Worm (Caenorhabditis elegans): Measurements from ENCODE around the gene T07G12.2.

Gene T07G12.2

DNA sequence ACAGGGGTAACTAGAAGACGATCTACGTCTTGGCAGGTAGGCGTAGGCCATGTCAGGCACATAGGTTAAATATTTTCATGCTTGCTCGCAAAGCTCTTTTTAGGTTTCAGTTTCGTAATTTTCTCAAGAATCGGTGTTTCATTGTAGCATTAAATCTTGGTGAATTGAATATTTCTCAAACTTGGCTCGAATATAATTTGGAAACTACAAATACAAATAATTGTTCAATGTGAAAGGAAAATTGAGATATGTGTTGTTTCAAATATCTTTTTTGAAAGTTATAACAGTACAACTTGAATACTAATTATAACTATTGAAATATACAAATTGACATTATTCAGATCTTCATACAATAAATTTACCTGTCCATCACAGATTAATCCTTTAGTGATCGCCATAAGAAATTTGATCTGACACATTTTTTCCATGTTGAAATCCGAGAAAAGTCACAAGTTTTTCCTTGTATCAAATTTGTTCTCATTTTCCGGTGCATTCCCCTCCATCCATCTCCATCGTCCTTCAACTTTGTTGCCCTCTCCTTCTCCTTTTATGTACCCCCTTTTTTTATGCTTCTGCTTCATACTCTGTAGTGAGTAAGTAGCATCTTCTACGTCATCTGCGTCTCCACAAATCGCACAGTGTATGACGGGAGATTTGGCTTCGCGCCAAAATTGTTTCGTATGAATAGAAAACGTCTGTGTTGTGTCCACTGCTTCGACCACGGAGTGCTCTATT, 6.2 kb upstream of the T07G12.2 start, which contains the start of gene C02F4.5:
Gene C02F4.5, minus strand, starts transcription at position 51 of the 735 bp plus-strand sequence.
- TF ChIP-seq zag-1 (tag; optimal IDR thresholded peaks at IDR 0.05): no peak
- no peak for TF ChIP-seq sup-37 (GFP tag; optimal IDR thresholded peaks at IDR 0.05)
- TF ChIP-seq fkh-4 (tag; optimal IDR thresholded peaks at IDR 0.05; ENCODE audit: borderline replicate concordance): no peak
- no peak for TF ChIP-seq dsc-1 (tag; optimal IDR thresholded peaks at IDR 0.05)
- TF ChIP-seq vab-15 (tag; optimal IDR thresholded peaks at IDR 0.05): no peak
- no peak for TF ChIP-seq snpc-4 (tag; optimal IDR thresholded peaks at IDR 0.05)
- no peak for TF ChIP-seq rnt-1 (tag; optimal IDR thresholded peaks at IDR 0.05)
- TF ChIP-seq nhr-20 (tag; optimal IDR thresholded peaks at IDR 0.05): no peak
- no peak for TF ChIP-seq jun-1 (tag; optimal IDR thresholded peaks at IDR 0.05)
- TF ChIP-seq mdl-1 (tag; optimal IDR thresholded peaks at IDR 0.05): no peak
- TF ChIP-seq ets-5 (GFP tag; IDR thresholded peaks at IDR 0.05): no peak
- no peak for TF ChIP-seq lin-39 (tag; optimal IDR thresholded peaks at IDR 0.05)
- TF ChIP-seq nhr-85 (tag): no peak
- TF ChIP-seq C16A3.4 (tag; optimal IDR thresholded peaks at IDR 0.05): no peak
- no peak for TF ChIP-seq grh-1 (GFP tag; IDR thresholded peaks at IDR 0.05)
- no peak for TF ChIP-seq sox-4 (tag; optimal IDR thresholded peaks at IDR 0.05)
- TF ChIP-seq nhr-76 (tag; optimal IDR thresholded peaks at IDR 0.05): no peak
- TF ChIP-seq unc-86 (tag; optimal IDR thresholded peaks at IDR 0.05): peak; percentile 25
- no peak for TF ChIP-seq hlh-4 (tag; optimal IDR thresholded peaks at IDR 0.05)
- no peak for TF ChIP-seq ama-1 (optimal IDR thresholded peaks at IDR 0.05)
- no peak for TF ChIP-seq ztf-4 (tag; optimal IDR thresholded peaks at IDR 0.05)
- TF ChIP-seq elt-2 (tag; optimal IDR thresholded peaks at IDR 0.05): no peak
- TF ChIP-seq C34B4.2 (tag; optimal IDR thresholded peaks at IDR 0.05): no peak
- TF ChIP-seq mef-2 (tag; optimal IDR thresholded peaks at IDR 0.05): no peak
- no peak for TF ChIP-seq skn-1 (tag; optimal IDR thresholded peaks at IDR 0.05)
- TF ChIP-seq zip-4 (GFP tag; optimal IDR thresholded peaks at IDR 0.05): no peak
- TF ChIP-seq hpl-2 (GFP tag; optimal IDR thresholded peaks at IDR 0.05): no peak
- peak; percentile 6 for TF ChIP-seq nhr-47 (tag; optimal IDR thresholded peaks at IDR 0.05)
- TF ChIP-seq hlh-17 (GFP tag; optimal IDR thresholded peaks at IDR 0.05; ENCODE audit: borderline replicate concordance): no peak
- no peak for TF ChIP-seq tlp-1 (tag; optimal IDR thresholded peaks at IDR 0.05)
- TF ChIP-seq irx-1 (tag; optimal IDR thresholded peaks at IDR 0.05): no peak
- TF ChIP-seq ceh-88 (GFP tag; IDR thresholded peaks at IDR 0.05): no peak
- TF ChIP-seq ceh-63 (GFP tag; optimal IDR thresholded peaks at IDR 0.05): no peak
- no peak for TF ChIP-seq Y116A8C.19 (tag; optimal IDR thresholded peaks at IDR 0.05; ENCODE audit: borderline replicate concordance)
- no peak for TF ChIP-seq unc-130 (tag; optimal IDR thresholded peaks at IDR 0.05)
- TF ChIP-seq F16B12.6 (tag; optimal IDR thresholded peaks at IDR 0.05): no peak
- TF ChIP-seq ces-1 (GFP tag; optimal IDR thresholded peaks at IDR 0.05): no peak
- TF ChIP-seq pqm-1 (tag; optimal IDR thresholded peaks at IDR 0.05): no peak
- TF ChIP-seq lin-13 (GFP tag; optimal IDR thresholded peaks at IDR 0.05): no peak
- TF ChIP-seq xbp-1 (tag; optimal IDR thresholded peaks at IDR 0.05): no peak
- no peak for TF ChIP-seq efl-1 (optimal IDR thresholded peaks at IDR 0.05)
- TF ChIP-seq efl-1 (GFP tag; optimal IDR thresholded peaks at IDR 0.05 in 1 of 2): peak in 1 of 2 experiments; percentile 32
- no peak for TF ChIP-seq nhr-90 (tag; optimal IDR thresholded peaks at IDR 0.05; ENCODE audit: poor library complexity)
- no peak for TF ChIP-seq lsy-2 (tag; optimal IDR thresholded peaks at IDR 0.05)
- no peak for TF ChIP-seq ztf-11 (tag; optimal IDR thresholded peaks at IDR 0.05)
- no peak for TF ChIP-seq snu-23 (GFP tag; optimal IDR thresholded peaks at IDR 0.05)
- no peak for TF ChIP-seq dpl-1 (GFP tag; optimal IDR thresholded peaks at IDR 0.05)
- TF ChIP-seq nhr-19 (GFP tag; conservative IDR thresholded peaks at IDR 0.05): no peak
- no peak for TF ChIP-seq sptf-1 (tag; optimal IDR thresholded peaks at IDR 0.05)
- peak in 1 of 3 experiments; percentile 24 for TF ChIP-seq ceh-82 (tag; optimal IDR thresholded peaks at IDR 0.05)
- no peak for TF ChIP-seq fos-1 (tag; optimal IDR thresholded peaks at IDR 0.05)
- TF ChIP-seq lin-14 (GFP tag; optimal IDR thresholded peaks at IDR 0.05): peak; percentile 70
- TF ChIP-seq egl-13 (tag; optimal IDR thresholded peaks at IDR 0.05): no peak
